Fruit fly (Drosophila melanogaster) whole organism, prepupa: ENCODE data around the gene NK7.1.

Source experiments
- CG10631 ChIP-seq: fragments of 200-800 bp; sonication (Bioruptor generic); optimal IDR thresholded peaks from 2 replicates; lab custom pipeline; 2016; ENCODE audit warnings: missing biosample characterization, missing genetic modification characterization
- CG10669 ChIP-seq: fragments of 200-800 bp; sonication (Bioruptor generic); optimal IDR thresholded peaks from 3 replicates; lab custom pipeline; 2018; ENCODE audit warnings: missing biosample characterization, mild to moderate bottlenecking, missing genetic modification characterization, moderate library complexity
- CG11762 ChIP-seq: fragments of 200-800 bp; sonication (Bioruptor generic); optimal IDR thresholded peaks from 3 replicates; lab custom pipeline; 2016; ENCODE audit warnings: missing biosample characterization, missing genetic modification characterization; ENCODE audit not compliant: insufficient read depth
- CG11902 ChIP-seq: fragments of 200-800 bp; sonication (Bioruptor generic); optimal IDR thresholded peaks from 3 replicates; lab custom pipeline; 2016; ENCODE audit warnings: missing biosample characterization, missing genetic modification characterization
- CG1621 ChIP-seq: fragments of 200-800 bp; sonication (Bioruptor generic); optimal IDR thresholded peaks from 3 replicates; lab custom pipeline; 2018; ENCODE audit warnings: missing biosample characterization, mild to moderate bottlenecking, missing genetic modification characterization
- CG16779 ChIP-seq: fragments of 200-800 bp; sonication (Bioruptor generic); optimal IDR thresholded peaks from 3 replicates; lab custom pipeline; 2017; ENCODE audit warnings: missing biosample characterization, mild to moderate bottlenecking, missing genetic modification characterization
- CG31627 ChIP-seq: fragments of 200-800 bp; sonication (Bioruptor generic); optimal IDR thresholded peaks from 3 replicates; lab custom pipeline; 2016; ENCODE audit warnings: missing biosample characterization, missing genetic modification characterization
- CG34406 ChIP-seq: fragments of 200-800 bp; sonication (Bioruptor generic); optimal IDR thresholded peaks from 3 replicates; lab custom pipeline; 2016; ENCODE audit warnings: missing biosample characterization, missing genetic modification characterization
- CG3919 ChIP-seq: fragments of 200-800 bp; sonication (Bioruptor generic); optimal IDR thresholded peaks from 3 replicates; lab custom pipeline; 2016; ENCODE audit warnings: missing biosample characterization, missing genetic modification characterization
- CG4318 ChIP-seq: fragments of 200-800 bp; sonication (Bioruptor generic); optimal IDR thresholded peaks from 3 replicates; lab custom pipeline; 2017; ENCODE audit warnings: missing biosample characterization, mild to moderate bottlenecking, missing genetic modification characterization
- CG6163 ChIP-seq: fragments of 200-800 bp; sonication (Bioruptor generic); IDR thresholded peaks from 3 replicates; pipeline ENCODE4 v1.3.6; 2022; ENCODE audit warnings: missing biosample characterization, missing genetic modification characterization
- CG6808 ChIP-seq: fragments of 200-800 bp; sonication (Bioruptor generic); optimal IDR thresholded peaks from 3 replicates; lab custom pipeline; 2017; ENCODE audit warnings: missing biosample characterization, missing genetic modification characterization, mild to moderate bottlenecking, moderate library complexity, missing genetic modification reagents
- CG6854 ChIP-seq: fragments of 200-800 bp; sonication (Bioruptor generic); optimal IDR thresholded peaks from 2 replicates; lab custom pipeline; 2017; ENCODE audit warnings: missing biosample characterization, mild to moderate bottlenecking, missing genetic modification characterization
- CG8119 ChIP-seq: fragments of 200-800 bp; sonication (Bioruptor generic); IDR thresholded peaks from 3 replicates; pipeline ENCODE4 v1.3.6; 2022; ENCODE audit warnings: missing biosample characterization, missing genetic modification characterization
- CG8319 ChIP-seq: fragments of 200-800 bp; sonication (Bioruptor generic); optimal IDR thresholded peaks from 3 replicates; lab custom pipeline; 2016; ENCODE audit warnings: missing biosample characterization, missing genetic modification characterization
- CG8632 ChIP-seq: fragments of 200-800 bp; sonication (Bioruptor generic); optimal IDR thresholded peaks from 3 replicates; lab custom pipeline; 2016; ENCODE audit warnings: missing biosample characterization, missing genetic modification characterization
- CG9139 ChIP-seq: fragments of 200-800 bp; sonication (Bioruptor generic); optimal IDR thresholded peaks from 3 replicates; lab custom pipeline; 2017; ENCODE audit warnings: missing biosample characterization, mild to moderate bottlenecking, missing genetic modification characterization
- Eip75B ChIP-seq: fragments of 200-800 bp; sonication (Bioruptor generic); optimal IDR thresholded peaks from 3 replicates; lab custom pipeline; 2016; ENCODE audit warnings: missing biosample characterization, missing genetic modification characterization
- Eip78C ChIP-seq: fragments of 200-800 bp; sonication (Bioruptor generic); peaks from one replicate; lab custom pipeline; 2016; ENCODE audit warnings: missing biosample characterization, missing genetic modification characterization
- Eip93F ChIP-seq: fragments of 200-800 bp; sonication (Bioruptor generic); optimal IDR thresholded peaks from 2 replicates; lab custom pipeline; 2016; ENCODE audit warnings: missing biosample characterization, mild to moderate bottlenecking, missing genetic modification characterization
- Ets21C ChIP-seq: fragments of 200-800 bp; sonication (Bioruptor generic); optimal IDR thresholded peaks from 3 replicates; lab custom pipeline; 2016; ENCODE audit warnings: missing biosample characterization, missing genetic modification characterization
- Ets96B ChIP-seq: fragments of 200-800 bp; optimal IDR thresholded peaks from 2 replicates; lab custom pipeline; 2019; ENCODE audit warnings: missing biosample characterization, mild to moderate bottlenecking, missing genetic modification characterization, moderate library complexity
- Gug ChIP-seq: fragments of 200-800 bp; sonication (Bioruptor generic); IDR thresholded peaks from 2 replicates; pipeline ENCODE4 v1.3.6; 2022; ENCODE audit warnings: missing biosample characterization, missing genetic modification characterization
- Hr38 ChIP-seq: sonication (Bioruptor generic); optimal IDR thresholded peaks from 2 replicates; lab custom pipeline; 2016; ENCODE audit warnings: missing biosample characterization, missing genetic modification characterization
- Hr39 ChIP-seq: fragments of 200-800 bp; sonication (Bioruptor generic); optimal IDR thresholded peaks from 2 replicates; lab custom pipeline; 2016; ENCODE audit warnings: missing biosample characterization, missing genetic modification characterization
- Hr4 ChIP-seq: fragments of 200-800 bp; sonication (Bioruptor generic); optimal IDR thresholded peaks from 3 replicates; lab custom pipeline; 2016; ENCODE audit warnings: missing biosample characterization, missing genetic modification characterization
- OdsH ChIP-seq: fragments of 200-800 bp; sonication (Bioruptor generic); optimal IDR thresholded peaks from 3 replicates; lab custom pipeline; 2016; ENCODE audit warnings: missing biosample characterization, missing genetic modification characterization
- Sox102F ChIP-seq: fragments of 200-800 bp; sonication (Bioruptor generic); optimal IDR thresholded peaks from 2 replicates; lab custom pipeline; 2016; ENCODE audit warnings: missing biosample characterization, mild to moderate bottlenecking, missing genetic modification characterization
- Sox14 ChIP-seq: fragments of 200-800 bp; sonication (Bioruptor generic); optimal IDR thresholded peaks from 3 replicates; lab custom pipeline; 2016; ENCODE audit warnings: missing biosample characterization, missing genetic modification characterization
- Sox15 ChIP-seq: fragments of 200-800 bp; sonication (Bioruptor generic); optimal IDR thresholded peaks from 3 replicates; lab custom pipeline; 2016; ENCODE audit warnings: missing biosample characterization, missing genetic modification characterization
- achi ChIP-seq: fragments of 200-800 bp; sonication (Bioruptor generic); optimal IDR thresholded peaks from 3 replicates; lab custom pipeline; 2016; ENCODE audit warnings: missing biosample characterization, missing genetic modification characterization
- acj6 ChIP-seq: fragments of 200-800 bp; sonication (Bioruptor generic); optimal IDR thresholded peaks from 3 replicates; lab custom pipeline; 2016; ENCODE audit warnings: missing biosample characterization, missing genetic modification characterization
- dac ChIP-seq: fragments of 200-800 bp; sonication (Bioruptor generic); optimal IDR thresholded peaks from 2 replicates; lab custom pipeline; 2017; ENCODE audit warnings: missing biosample characterization, mild to moderate bottlenecking, missing genetic modification characterization
- eg ChIP-seq: fragments of 200-800 bp; sonication (Bioruptor generic); IDR thresholded peaks from 3 replicates; pipeline ENCODE4 v1.3.6; 2022; ENCODE audit warnings: missing biosample characterization, missing genetic modification characterization
- esn ChIP-seq: fragments of 200-800 bp; sonication (Bioruptor generic); optimal IDR thresholded peaks from 2 replicates; lab custom pipeline; 2016; ENCODE audit warnings: missing biosample characterization, mild to moderate bottlenecking, missing genetic modification characterization, moderate library complexity
- fd59A ChIP-seq: fragments of 200-800 bp; sonication (Bioruptor generic); optimal IDR thresholded peaks from 2 replicates; lab custom pipeline; 2017; ENCODE audit warnings: missing biosample characterization, mild to moderate bottlenecking, missing genetic modification characterization, missing genetic modification reagents
- fd85E ChIP-seq: fragments of 200-800 bp; sonication (Bioruptor generic); optimal IDR thresholded peaks from 3 replicates; lab custom pipeline; 2016; ENCODE audit warnings: missing biosample characterization, missing genetic modification characterization
- fkh ChIP-seq: fragments of 200-800 bp; sonication (Bioruptor generic); optimal IDR thresholded peaks from 3 replicates; lab custom pipeline; 2017; ENCODE audit warnings: missing biosample characterization, mild to moderate bottlenecking, missing genetic modification characterization, moderate library complexity
- lz ChIP-seq: fragments of 200-800 bp; sonication (Bioruptor generic); optimal IDR thresholded peaks from 3 replicates; lab custom pipeline; 2016; ENCODE audit warnings: missing biosample characterization, missing genetic modification characterization
- net ChIP-seq: fragments of 200-800 bp; sonication (Bioruptor generic); optimal IDR thresholded peaks from 3 replicates; lab custom pipeline; 2016; ENCODE audit warnings: missing biosample characterization, missing genetic modification characterization
- pdm3 ChIP-seq: fragments of 200-800 bp; sonication (Bioruptor generic); optimal IDR thresholded peaks from 3 replicates; lab custom pipeline; 2016; ENCODE audit warnings: missing biosample characterization, missing genetic modification characterization
- salr ChIP-seq, 2 experiments: fragments of 200-800 bp; sonication (Bioruptor generic); optimal IDR thresholded peaks; 3 replicates each; lab custom pipeline; 2016 to 2018; ENCODE audit warnings: missing biosample characterization in 2 of 2, missing genetic modification characterization in 2 of 2, mild to moderate bottlenecking in 1 of 2
- spab ChIP-seq: fragments of 200-800 bp; sonication (Bioruptor generic); optimal IDR thresholded peaks from 2 replicates; lab custom pipeline; 2017; ENCODE audit warnings: missing biosample characterization, mild to moderate bottlenecking, missing genetic modification characterization, missing genetic modification reagents
- ss ChIP-seq, 2 experiments: fragments of 200-800 bp; sonication (Bioruptor generic); optimal IDR thresholded peaks; 2 replicates in 1 of 2; 3 replicates in 1 of 2; lab custom pipeline; 2017 to 2018; ENCODE audit warnings: mild to moderate bottlenecking in 2 of 2, missing biosample characterization in 2 of 2, missing genetic modification characterization in 2 of 2, moderate library complexity in 1 of 2
- svp ChIP-seq: fragments of 200-800 bp; sonication (Bioruptor generic); peaks from one replicate; lab custom pipeline; 2016; ENCODE audit warnings: missing biosample characterization, missing genetic modification characterization
- topi ChIP-seq: fragments of 200-800 bp; sonication (Bioruptor generic); optimal IDR thresholded peaks from 3 replicates; lab custom pipeline; 2016; ENCODE audit warnings: missing biosample characterization, missing genetic modification characterization
- vri ChIP-seq: fragments of 200-800 bp; sonication (Bioruptor generic); optimal IDR thresholded peaks from 3 replicates; lab custom pipeline; 2016; ENCODE audit warnings: missing biosample characterization, mild to moderate bottlenecking, missing genetic modification characterization

NK7.1 gene

dm6 chr3R:14389258-14389657 lies 16.5 kb upstream of the NK7.1 start (continued):
- no peak for TF ChIP-seq Eip93F (GFP tag; lab: Kevin White, UChicago)
- no peak for TF ChIP-seq CG6854 (GFP tag; lab: Kevin White, UChicago)
- TF ChIP-seq fd59A (GFP tag; lab: Kevin White, UChicago), result peak; percentile 64
- no peak for TF ChIP-seq CG4318 (GFP tag; lab: Kevin White, UChicago)
- no peak for TF ChIP-seq dac (GFP tag; lab: Kevin White, UChicago)
- peak in 1 of 2 experiments; percentile 53 for TF ChIP-seq ss (GFP tag; optimal IDR thresholded peaks at IDR 0.05; lab: Kevin White, UChicago)
- peak; percentile 66 for TF ChIP-seq eg (GFP tag; lab: Robert Waterston, UW)
- no peak for TF ChIP-seq lz (GFP tag; lab: Kevin White, UChicago)
- peak; percentile 65 for TF ChIP-seq CG34406 (GFP tag; lab: Kevin White, UChicago)
- TF ChIP-seq CG8319 (GFP tag; lab: Kevin White, UChicago), result no peak
- TF ChIP-seq CG6808 (GFP tag; lab: Kevin White, UChicago), result peak; percentile 74
- peak; percentile 69 for TF ChIP-seq CG3919
- peak; percentile 25 for TF ChIP-seq Hr39 (GFP tag; lab: Kevin White, UChicago)
- TF ChIP-seq Gug, result no peak

- TF ChIP-seq Hr4 (GFP tag; lab: Kevin White, UChicago) (peak; percentile 74), Eip75B (GFP tag; lab: Kevin White, UChicago) (peak; percentile 86), fd85E (no peak), Eip78C (peak; percentile 95), CG6163 (GFP tag; lab: Robert Waterston, UW) (peak; percentile 88), achi (GFP tag; lab: Kevin White, UChicago) (peak; percentile 82), CG8119 (GFP tag; lab: Robert Waterston, UW) (peak; percentile 84), CG8632 (peak; percentile 48), CG11762 (GFP tag; lab: Kevin White, UChicago) (peak; percentile 74), Sox15 (GFP tag; lab: Kevin White, UChicago) (peak; percentile 35), CG34406 (GFP tag; lab: Kevin White, UChicago) (peak; percentile 61), CG8319 (GFP tag; lab: Kevin White, UChicago) (peak; percentile 49), CG6854 (GFP tag; lab: Kevin White, UChicago) (no peak), salr (GFP tag; optimal IDR thresholded peaks at IDR 0.05; lab: Kevin White, UChicago) (peak; percentile 63 to 78), net (GFP tag; lab: Kevin White, UChicago) (peak; percentile 69), ss (GFP tag; optimal IDR thresholded peaks at IDR 0.05; lab: Kevin White, UChicago) (peak; percentile 66 to 88), Hr39 (GFP tag; lab: Kevin White, UChicago) (peak; percentile 62), pdm3 (GFP tag; lab: Kevin White, UChicago) (peak; percentile 82), vri (peak; percentile 45), CG1621 (peak; percentile 80), Hr38 (GFP tag; lab: Kevin White, UChicago) (no peak), topi (GFP tag; lab: Kevin White, UChicago) (peak; percentile 70), Eip93F (GFP tag; lab: Kevin White, UChicago) (no peak), CG9139 (GFP tag; lab: Kevin White, UChicago) (peak; percentile 68), Sox14 (peak; percentile 81), CG3919 (peak; percentile 88), CG6808 (GFP tag; lab: Kevin White, UChicago) (peak; percentile 88), CG4318 (GFP tag; lab: Kevin White, UChicago) (peak; percentile 65), Sox102F (peak; percentile 51), Gug (peak; percentile 77), Ets21C (GFP tag; lab: Kevin White, UChicago) (peak; percentile 5), fkh (GFP tag; lab: Kevin White, UChicago) (no peak), lz (GFP tag; lab: Kevin White, UChicago) (peak; percentile 71), svp (GFP tag; lab: Kevin White, UChicago) (peak; percentile 82), fd59A (GFP tag; lab: Kevin White, UChicago) (peak; percentile 76), CG10669 (GFP tag; lab: Kevin White, UChicago) (peak; percentile 86), spab (peak; percentile 84), CG11902 (peak; percentile 32), CG16779 (tag; lab: Kevin White, UChicago) (peak; percentile 58), OdsH (peak; percentile 82), acj6 (GFP tag; lab: Kevin White, UChicago) (peak; percentile 81), CG31627 (GFP tag; lab: Kevin White, UChicago) (peak; percentile 66), eg (GFP tag; lab: Robert Waterston, UW) (peak; percentile 81), CG10631 (GFP tag; lab: Kevin White, UChicago) (peak; percentile 86), esn (GFP tag; lab: Kevin White, UChicago) (peak; percentile 73), Ets96B (tag; lab: Kevin White, UChicago) (peak; percentile 88)
These were observed 15.1 kb upstream of the NK7.1 start for dm6 chr3R:14387840-14388239.
